Worm (Caenorhabditis elegans) whole organism, young adult: ENCODE data around the gene T02C1.2.

Experiments
- B0035.1 ChIP-seq: sonication (generic microtip); optimal IDR thresholded peaks from 2 replicates; lab custom pipeline; 2016; ENCODE audit warnings: missing genetic modification characterization, mild to moderate bottlenecking, missing compliant biosample characterization, missing genotype, missing genetic modification reagents
- F10E7.11 ChIP-seq: sonication (generic microtip); optimal IDR thresholded peaks from 2 replicates; lab custom pipeline; 2017; ENCODE audit warnings: mild to moderate bottlenecking, missing genetic modification characterization, moderate library complexity, missing compliant biosample characterization
- F33H1.4 ChIP-seq: fragments of 200-800 bp; sonication (Bioruptor generic); IDR thresholded peaks from 2 replicates; pipeline ENCODE4 v1.3.6; 2022; ENCODE audit warnings: missing genetic modification reagents, missing genetic modification characterization, missing compliant biosample characterization
- F49E8.2 ChIP-seq: sonication (generic microtip); optimal IDR thresholded peaks from 3 replicates; lab custom pipeline; 2017; ENCODE audit warnings: missing genetic modification characterization, mild to moderate bottlenecking, missing compliant biosample characterization, antibody characterized with exemption, moderate library complexity; ENCODE audit not compliant: insufficient read depth
- aptf-3 ChIP-seq: fragments of 200-800 bp; sonication (Bioruptor generic); IDR thresholded peaks from 2 replicates; pipeline ENCODE4 v1.3.6; 2022; ENCODE audit warnings: missing genetic modification characterization, missing compliant biosample characterization
- attf-5 ChIP-seq: fragments of 200-800 bp; sonication (Bioruptor generic); optimal IDR thresholded peaks from 2 replicates; lab custom pipeline; 2018; ENCODE audit warnings: mild to moderate bottlenecking, missing genetic modification characterization, missing compliant biosample characterization
- chd-7 ChIP-seq: sonication (generic microtip); optimal IDR thresholded peaks from 2 replicates; lab custom pipeline; 2016; ENCODE audit warnings: mild to moderate bottlenecking, missing genetic modification characterization, moderate library complexity, missing compliant biosample characterization
- dpl-1 ChIP-seq: fragments of 150-350 bp; optimal IDR thresholded peaks from 2 replicates; lab custom pipeline; 2014; ENCODE audit warnings: missing biosample characterization, missing genetic modification reagents, missing genetic modification characterization
- egrh-3 ChIP-seq: fragments of 200-800 bp; sonication (Bioruptor generic); IDR thresholded peaks from 2 replicates; pipeline ENCODE4 v1.3.6; 2022; ENCODE audit warnings: missing genetic modification reagents, missing genetic modification characterization, missing compliant biosample characterization
- him-1 ChIP-seq: sonication (generic microtip); optimal IDR thresholded peaks from 2 replicates; lab custom pipeline; 2016; ENCODE audit warnings: missing genotype, missing genetic modification reagents, missing genetic modification characterization, missing compliant biosample characterization
- hmg-20 ChIP-seq: fragments of 200-800 bp; sonication (Bioruptor generic); IDR thresholded peaks from 2 replicates; pipeline ENCODE4 v1.3.6; 2022; ENCODE audit warnings: missing genetic modification reagents, missing genetic modification characterization, missing compliant biosample characterization
- hrde-1 ChIP-seq: sonication (generic microtip); optimal IDR thresholded peaks from 2 replicates; lab custom pipeline; 2016; ENCODE audit warnings: missing genetic modification characterization, mild to moderate bottlenecking, missing compliant biosample characterization, moderate library complexity, missing genotype, missing genetic modification reagents, borderline replicate concordance
- madf-10 ChIP-seq: sonication (generic microtip); optimal IDR thresholded peaks from 2 replicates; lab custom pipeline; 2016; ENCODE audit warnings: mild to moderate bottlenecking, missing genetic modification characterization, missing compliant biosample characterization
- madf-3 ChIP-seq: fragments of 200-800 bp; sonication (Bioruptor generic); IDR thresholded peaks from 2 replicates; pipeline ENCODE4 v1.3.6; 2022; ENCODE audit warnings: missing genetic modification reagents, missing genetic modification characterization, missing compliant biosample characterization
- madf-8 ChIP-seq: fragments of 200-800 bp; sonication (Bioruptor generic); conservative IDR thresholded peaks from 2 replicates; pipeline ENCODE4 v1.3.6; 2022; ENCODE audit warnings: missing genetic modification reagents, missing genetic modification characterization, missing compliant biosample characterization
- mel-28 ChIP-seq: sonication (generic microtip); optimal IDR thresholded peaks from 2 replicates; lab custom pipeline; 2016; ENCODE audit warnings: borderline replicate concordance, mild to moderate bottlenecking, missing genetic modification characterization, missing compliant biosample characterization
- nhr-179 ChIP-seq: sonication (generic microtip); optimal IDR thresholded peaks from 2 replicates; lab custom pipeline; 2016; ENCODE audit warnings: mild to moderate bottlenecking, missing genetic modification characterization, missing compliant biosample characterization
- zfh-2 ChIP-seq: fragments of 200-800 bp; sonication (Bioruptor generic); conservative IDR thresholded peaks from 2 replicates; pipeline ENCODE4 v1.3.6; 2022; ENCODE audit warnings: missing genetic modification reagents, missing genetic modification characterization, missing compliant biosample characterization
- ztf-25 ChIP-seq: fragments of 200-800 bp; sonication (Bioruptor generic); IDR thresholded peaks from 2 replicates; pipeline ENCODE4 v1.3.6; 2022; ENCODE audit warnings: missing genetic modification reagents, missing genetic modification characterization, missing compliant biosample characterization

T02C1.2 gene

ce11 chrIII:9299116-9299515, 48.3 kb downstream of the T02C1.2 start:
- TF ChIP-seq aptf-3 (GFP tag; lab: Robert Waterston, UW) (no peak), him-1 (no peak), zfh-2 (no peak)

- no peak for TF ChIP-seq dpl-1 (GFP tag; lab: Kevin White, UChicago)
- no peak for TF ChIP-seq chd-7 (tag; lab: Kevin White, UChicago)
- no peak for TF ChIP-seq madf-10
- TF ChIP-seq madf-3 (GFP tag; lab: Robert Waterston, UW) = no peak
- TF ChIP-seq zfh-2 = no peak
- no peak for TF ChIP-seq madf-8 (GFP tag; lab: Robert Waterston, UW)
- no peak for TF ChIP-seq hmg-20
- TF ChIP-seq F49E8.2 = no peak
- TF ChIP-seq ztf-25 (GFP tag; lab: Robert Waterston, UW) = no peak
- no peak for TF ChIP-seq hrde-1 (tag; lab: Kevin White, UChicago)
- TF ChIP-seq F33H1.4 = no peak
- TF ChIP-seq B0035.1 (tag; lab: Kevin White, UChicago) = no peak
Observed at ce11 chrIII:9299919-9300318, 49.1 kb downstream of the T02C1.2 start, which contains the start of gene K01B6.3. Gene K01B6.3, plus strand, starts transcription at chrIII:9300219.

DNA sequence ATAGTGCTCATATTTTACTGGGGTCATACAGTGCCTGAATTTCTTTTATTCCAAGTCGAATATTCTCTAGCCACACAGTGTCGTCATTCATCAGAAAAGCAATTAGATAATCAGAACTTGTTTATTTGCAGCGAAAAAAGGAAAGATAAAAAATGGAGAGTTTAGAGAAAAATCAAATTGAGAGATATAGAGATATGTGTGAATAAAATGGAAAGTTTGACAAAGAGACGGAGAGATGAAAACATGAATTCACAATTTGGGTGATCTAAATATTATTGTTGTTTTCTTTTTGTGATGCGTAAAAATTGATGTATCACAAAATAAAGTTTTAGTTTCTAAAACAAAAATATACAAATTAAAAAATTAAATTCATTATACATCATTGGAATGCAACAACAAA, 49.8 kb downstream of the T02C1.2 start:
- TF ChIP-seq F10E7.11 (tag; lab: Kevin White, UChicago) = no peak
- no peak for TF ChIP-seq attf-5
- no peak for TF ChIP-seq egrh-3 (GFP tag; lab: Robert Waterston, UW)
- TF ChIP-seq mel-28 (tag; lab: Kevin White, UChicago) = no peak
- no peak for TF ChIP-seq madf-3 (GFP tag; lab: Robert Waterston, UW)
- TF ChIP-seq nhr-179 (tag; lab: Kevin White, UChicago) = no peak
- TF ChIP-seq, all 124 proteins: peak for 0
